Fruit fly (Drosophila melanogaster) whole organism, embryonic: ENCODE results near the gene CG44004.
A peak's percentile ranks its signal among the peaks of the same experiment; 100 is the strongest.

Experiments
- Abd-B ChIP-seq: fragments of 200-800 bp; sonication (Bioruptor generic); optimal IDR thresholded peaks from 2 replicates; lab custom pipeline; 2018; ENCODE audit warnings: missing biosample characterization, mild to moderate bottlenecking, missing genetic modification characterization, moderate library complexity
- Antp ChIP-seq: fragments of 200-800 bp; sonication (Bioruptor generic); optimal IDR thresholded peaks from 3 replicates; lab custom pipeline; 2016; ENCODE audit warnings: missing biosample characterization, missing genetic modification characterization
- CG10654 ChIP-seq: fragments of 200-800 bp; sonication (Bioruptor generic); optimal IDR thresholded peaks from 2 replicates; lab custom pipeline; 2016; ENCODE audit warnings: missing biosample characterization, missing genetic modification characterization
- CG12219 ChIP-seq: fragments of 200-800 bp; sonication (Bioruptor generic); optimal IDR thresholded peaks from 3 replicates; lab custom pipeline; 2018; ENCODE audit warnings: missing biosample characterization, mild to moderate bottlenecking, missing genetic modification characterization
- CG14050 ChIP-seq: fragments of 200-800 bp; sonication (Bioruptor generic); IDR thresholded peaks from 3 replicates; pipeline ENCODE4 v1.3.6; 2022; ENCODE audit warnings: missing biosample characterization, missing genetic modification characterization
- CG14710 ChIP-seq: fragments of 200-800 bp; sonication (Bioruptor generic); optimal IDR thresholded peaks from 3 replicates; lab custom pipeline; 2019; ENCODE audit warnings: missing biosample characterization, mild to moderate bottlenecking, missing genetic modification characterization, moderate library complexity
- CG14965 ChIP-seq: fragments of 200-800 bp; sonication (Bioruptor generic); optimal IDR thresholded peaks from 2 replicates; lab custom pipeline; 2016; ENCODE audit warnings: missing biosample characterization, missing genetic modification characterization, borderline replicate concordance
- CG16813 ChIP-seq: fragments of 200-800 bp; sonication (Bioruptor generic); IDR thresholded peaks from 3 replicates; pipeline ENCODE4 v1.3.6; 2022; ENCODE audit warnings: missing biosample characterization, missing genetic modification characterization; ENCODE audit not compliant: partially characterized antibody
- CG18764 ChIP-seq: fragments of 200-800 bp; sonication (Bioruptor generic); optimal IDR thresholded peaks from 3 replicates; lab custom pipeline; 2016; ENCODE audit warnings: missing biosample characterization, missing genetic modification characterization
- CG2199 ChIP-seq: fragments of 200-800 bp; sonication (Bioruptor generic); IDR thresholded peaks from 3 replicates; pipeline ENCODE4 v1.3.6; 2022; ENCODE audit warnings: missing biosample characterization, missing genetic modification characterization
- CG33213 ChIP-seq: fragments of 200-800 bp; sonication (Bioruptor generic); optimal IDR thresholded peaks from 3 replicates; lab custom pipeline; 2016; ENCODE audit warnings: missing biosample characterization, missing genetic modification characterization
- CG34224 ChIP-seq: fragments of 200-800 bp; sonication (Bioruptor generic); IDR thresholded peaks from 3 replicates; pipeline ENCODE4 v1.3.6; 2022; ENCODE audit warnings: missing biosample characterization, missing genetic modification characterization; ENCODE audit not compliant: partially characterized antibody
- CG42726 ChIP-seq: fragments of 200-800 bp; sonication (Bioruptor generic); IDR thresholded peaks from 2 replicates; pipeline ENCODE4 v1.3.6; 2022; ENCODE audit warnings: missing biosample characterization, missing genetic modification characterization; ENCODE audit not compliant: partially characterized antibody
- CG4282 ChIP-seq: fragments of 200-800 bp; sonication (Bioruptor generic); optimal IDR thresholded peaks from 2 replicates; lab custom pipeline; 2016; ENCODE audit warnings: missing biosample characterization, missing genetic modification characterization
- CG7372 ChIP-seq: fragments of 200-800 bp; sonication (Bioruptor generic); IDR thresholded peaks from 2 replicates; pipeline ENCODE4 v1.3.6; 2022; ENCODE audit warnings: missing biosample characterization, missing genetic modification characterization
- CG7745 ChIP-seq: fragments of 200-800 bp; sonication (Bioruptor generic); optimal IDR thresholded peaks from 2 replicates; lab custom pipeline; 2018; ENCODE audit warnings: missing biosample characterization, mild to moderate bottlenecking, missing genetic modification characterization, moderate library complexity
- CG9215 ChIP-seq: fragments of 200-800 bp; sonication (Bioruptor generic); IDR thresholded peaks from 2 replicates; pipeline ENCODE4 v1.3.6; 2022; ENCODE audit warnings: missing biosample characterization, missing genetic modification characterization
- Dek ChIP-seq: fragments of 200-800 bp; sonication (Bioruptor generic); optimal IDR thresholded peaks from 3 replicates; lab custom pipeline; 2019; ENCODE audit warnings: missing biosample characterization, mild to moderate bottlenecking, missing genetic modification characterization, moderate library complexity
- Dip2 ChIP-seq: fragments of 200-800 bp; sonication (Bioruptor generic); IDR thresholded peaks from 2 replicates; pipeline ENCODE4 v1.3.6; 2022; ENCODE audit warnings: missing biosample characterization, missing genetic modification characterization
- E2f1 ChIP-seq: fragments of 200-800 bp; sonication (Bioruptor generic); IDR thresholded peaks from 2 replicates; pipeline ENCODE4 v1.3.6; 2022; ENCODE audit warnings: missing biosample characterization, missing genetic modification characterization
- Fer2 ChIP-seq: fragments of 200-800 bp; sonication (Bioruptor generic); optimal IDR thresholded peaks from 2 replicates; lab custom pipeline; 2018; ENCODE audit warnings: missing biosample characterization, mild to moderate bottlenecking, missing genetic modification characterization, moderate library complexity
- Fer3 ChIP-seq: fragments of 200-800 bp; sonication (Bioruptor generic); optimal IDR thresholded peaks from 2 replicates; lab custom pipeline; 2018; ENCODE audit warnings: missing biosample characterization, mild to moderate bottlenecking, missing genetic modification characterization, moderate library complexity
- Gsc ChIP-seq: fragments of 200-800 bp; sonication (Bioruptor generic); IDR thresholded peaks from 2 replicates; pipeline ENCODE4 v1.3.6; 2022; ENCODE audit warnings: missing biosample characterization, missing genetic modification characterization
- Hmx ChIP-seq: fragments of 200-800 bp; sonication (Bioruptor generic); optimal IDR thresholded peaks from 2 replicates; lab custom pipeline; 2016; ENCODE audit warnings: missing biosample characterization, missing genetic modification characterization
- Lpt ChIP-seq: fragments of >200 bp; optimal IDR thresholded peaks from 2 replicates; lab custom pipeline; 2018; ENCODE audit warnings: missing biosample characterization, missing genetic modification characterization
- Myb ChIP-seq: fragments of 200-800 bp; sonication (Bioruptor generic); optimal IDR thresholded peaks from 2 replicates; lab custom pipeline; 2016; ENCODE audit warnings: missing biosample characterization, missing genetic modification characterization
- NC2β ChIP-seq: fragments of 200-800 bp; sonication (Bioruptor generic); optimal IDR thresholded peaks from 2 replicates; lab custom pipeline; 2016; ENCODE audit warnings: missing biosample characterization, missing genetic modification characterization
- NfI ChIP-seq: fragments of 200-800 bp; sonication (Bioruptor generic); optimal IDR thresholded peaks from 3 replicates; lab custom pipeline; 2018; ENCODE audit warnings: missing biosample characterization, mild to moderate bottlenecking, missing genetic modification characterization, moderate library complexity
- Oli ChIP-seq: fragments of 200-800 bp; sonication (Bioruptor generic); optimal IDR thresholded peaks from 2 replicates; lab custom pipeline; 2018; ENCODE audit warnings: missing biosample characterization, mild to moderate bottlenecking, missing genetic modification characterization, moderate library complexity
- Ravus ChIP-seq: fragments of 200-800 bp; sonication (Bioruptor generic); IDR thresholded peaks from 2 replicates; pipeline ENCODE4 v1.3.6; 2022; ENCODE audit warnings: missing biosample characterization, missing genetic modification characterization
- Scr ChIP-seq: fragments of 200-800 bp; sonication (Bioruptor generic); IDR thresholded peaks from 2 replicates; pipeline ENCODE4 v1.3.6; 2022; ENCODE audit warnings: missing biosample characterization, missing genetic modification characterization; ENCODE audit not compliant: partially characterized antibody
- Side ChIP-seq: fragments of 200-800 bp; sonication (Bioruptor generic); optimal IDR thresholded peaks from 2 replicates; lab custom pipeline; 2016; ENCODE audit warnings: missing biosample characterization, missing genetic modification characterization
- Sin3A ChIP-seq: fragments of >200 bp; optimal IDR thresholded peaks from 2 replicates; lab custom pipeline; 2018
- Taf1 ChIP-seq: fragments of 200-800 bp; sonication (Bioruptor generic); IDR thresholded peaks from 2 replicates; pipeline ENCODE4 v1.3.6; 2022; ENCODE audit warnings: missing biosample characterization, missing genetic modification characterization
- YL-1 ChIP-seq: fragments of 200-800 bp; sonication (Bioruptor generic); optimal IDR thresholded peaks from 3 replicates; lab custom pipeline; 2017; ENCODE audit warnings: missing biosample characterization, mild to moderate bottlenecking, missing genetic modification characterization
- ci ChIP-seq: fragments of 200-800 bp; sonication (Bioruptor generic); IDR thresholded peaks from 3 replicates; pipeline ENCODE4 v1.3.6; 2022; ENCODE audit warnings: missing biosample characterization, missing genetic modification characterization
- crp ChIP-seq, 2 experiments: fragments of 200-800 bp; sonication (Bioruptor generic); optimal IDR thresholded peaks; 2 replicates in 1 of 2; 3 replicates in 1 of 2; lab custom pipeline; 2017; ENCODE audit warnings: missing biosample characterization in 2 of 2, missing genetic modification characterization in 2 of 2, mild to moderate bottlenecking in 1 of 2, moderate library complexity in 1 of 2
- dmrt11E ChIP-seq: fragments of 200-800 bp; sonication (Bioruptor generic); optimal IDR thresholded peaks from 3 replicates; lab custom pipeline; 2018; ENCODE audit warnings: missing biosample characterization, mild to moderate bottlenecking, missing genetic modification characterization, moderate library complexity
- ham ChIP-seq: fragments of 200-800 bp; sonication (Bioruptor generic); IDR thresholded peaks from 2 replicates; pipeline ENCODE4 v1.3.6; 2022; ENCODE audit warnings: missing biosample characterization, missing genetic modification characterization
- hb ChIP-seq: fragments of 200-800 bp; sonication (Bioruptor generic); IDR thresholded peaks from 3 replicates; pipeline ENCODE4 v1.3.6; 2022; ENCODE audit warnings: missing biosample characterization, missing genetic modification characterization; ENCODE audit not compliant: partially characterized antibody
- jing ChIP-seq: fragments of 200-800 bp; sonication (Bioruptor generic); optimal IDR thresholded peaks from 2 replicates; lab custom pipeline; 2018; ENCODE audit warnings: missing biosample characterization, mild to moderate bottlenecking, missing genetic modification characterization
- jumu ChIP-seq: fragments of 200-800 bp; sonication (Bioruptor generic); optimal IDR thresholded peaks from 3 replicates; lab custom pipeline; 2016; ENCODE audit warnings: missing biosample characterization, missing genetic modification characterization
- lab ChIP-seq: fragments of 200-800 bp; sonication (Bioruptor generic); optimal IDR thresholded peaks from 3 replicates; lab custom pipeline; 2017; ENCODE audit warnings: missing biosample characterization, missing genetic modification characterization, mild to moderate bottlenecking, moderate library complexity, missing genetic modification reagents
- lbe ChIP-seq: fragments of 200-800 bp; sonication (Bioruptor generic); optimal IDR thresholded peaks from 2 replicates; lab custom pipeline; 2016; ENCODE audit warnings: missing biosample characterization, mild to moderate bottlenecking, missing genetic modification characterization
- lilli ChIP-seq: fragments of 200-800 bp; sonication (Bioruptor generic); optimal IDR thresholded peaks from 3 replicates; lab custom pipeline; 2016; ENCODE audit warnings: missing biosample characterization, missing genetic modification characterization
- p53 ChIP-seq: fragments of 200-800 bp; sonication (Bioruptor generic); optimal IDR thresholded peaks from 2 replicates; lab custom pipeline; 2016; ENCODE audit warnings: missing biosample characterization, missing genetic modification characterization
- schlank ChIP-seq: fragments of 200-800 bp; sonication (Bioruptor generic); optimal IDR thresholded peaks from 2 replicates; lab custom pipeline; 2018; ENCODE audit warnings: missing biosample characterization, mild to moderate bottlenecking, missing genetic modification characterization
- scrt ChIP-seq: fragments of 200-800 bp; sonication (Bioruptor generic); optimal IDR thresholded peaks from 2 replicates; lab custom pipeline; 2018; ENCODE audit warnings: missing biosample characterization, mild to moderate bottlenecking, missing genetic modification characterization, moderate library complexity
- tup ChIP-seq: fragments of 200-800 bp; sonication (Bioruptor generic); optimal IDR thresholded peaks from 2 replicates; lab custom pipeline; 2016; ENCODE audit warnings: missing biosample characterization, mild to moderate bottlenecking, missing genetic modification characterization, moderate library complexity
- vfl ChIP-seq: fragments of 200-800 bp; sonication (Bioruptor generic); optimal IDR thresholded peaks from 2 replicates; lab custom pipeline; 2016; ENCODE audit warnings: missing biosample characterization, missing genetic modification characterization

Gene CG44004

DNA sequence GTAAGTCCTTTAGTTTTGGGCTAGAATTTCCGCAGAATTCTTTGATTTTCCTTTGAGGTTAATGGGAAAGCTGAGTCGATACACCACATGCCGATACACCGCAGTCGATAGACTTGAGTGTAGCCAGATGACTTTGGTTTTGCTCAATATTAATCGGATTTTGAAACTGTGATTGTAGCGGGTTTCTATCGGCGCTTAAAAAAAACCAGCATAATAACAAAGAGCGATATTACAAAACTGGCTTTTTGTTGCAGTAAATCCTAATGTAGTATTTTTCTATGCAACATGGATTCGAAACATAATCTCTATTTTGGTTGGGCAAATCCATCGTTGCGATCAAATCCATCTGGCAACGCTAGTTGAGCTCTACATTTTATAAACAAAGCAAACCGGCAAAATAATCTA, 35.8 kb upstream of the CG44004 start, which contains the start of the genes Polr3D and mus304 (continued):
- no peak for TF ChIP-seq CG18764 (GFP tag; lab: Kevin White, UChicago)
- peak; percentile 28; the same call in 1 of the 2 replicates for TF ChIP-seq CG7372 (GFP tag; lab: Robert Waterston, UW)
- no peak for TF ChIP-seq tup
- no peak for TF ChIP-seq CG10654 (GFP tag; lab: Kevin White, UChicago)
- TF ChIP-seq Sin3A, result peak; percentile 88
- TF ChIP-seq Hmx, result no peak
- peak; percentile 57; the same call in 1 of the 3 replicates for TF ChIP-seq CG16813 (GFP tag; lab: Robert Waterston, UW)
- TF ChIP-seq dmrt11E (tag; lab: Kevin White, UChicago), result no peak
- TF ChIP-seq YL-1 (GFP tag; lab: Kevin White, UChicago), result peak; percentile 58
- no peak for TF ChIP-seq CG4282
- no peak for TF ChIP-seq schlank (tag; lab: Kevin White, UChicago)
- no peak for TF ChIP-seq CG14965 (GFP tag; lab: Kevin White, UChicago)
- TF ChIP-seq ham, result no peak
- TF ChIP-seq NC2β (GFP tag; lab: Kevin White, UChicago), result peak; percentile 11
- no peak for TF ChIP-seq ci (GFP tag; lab: Robert Waterston, UW)
- TF ChIP-seq Fer2, result no peak
- TF ChIP-seq p53 (GFP tag; lab: Kevin White, UChicago), result peak; percentile 14
- no peak for TF ChIP-seq jing (GFP tag; lab: Kevin White, UChicago)
- TF ChIP-seq hb, result peak; percentile 77
- peak; percentile 53; the same call in 1 of the 3 replicates for TF ChIP-seq CG34224
- peak; percentile 0 for TF ChIP-seq NfI (GFP tag; lab: Kevin White, UChicago)
- TF ChIP-seq crp (GFP tag; optimal IDR thresholded peaks at IDR 0.05; lab: Kevin White, UChicago), result peak in 1 of 2 experiments; percentile 43
- TF ChIP-seq jumu, result peak; percentile 20
- TF ChIP-seq Abd-B (GFP tag; lab: Kevin White, UChicago), result no peak
- no peak for TF ChIP-seq Lpt (GFP tag; lab: Kevin White, UChicago)
- TF ChIP-seq CG2199, result no peak
- peak; percentile 59 for TF ChIP-seq CG14710 (tag; lab: Kevin White, UChicago)
- no peak for TF ChIP-seq Taf1 (GFP tag; lab: Robert Waterston, UW)
- peak; percentile 6 for TF ChIP-seq Side
- peak; percentile 21 for TF ChIP-seq Antp
- no peak for TF ChIP-seq Ravus (GFP tag; lab: Robert Waterston, UW)
- no peak for TF ChIP-seq Dek (tag; lab: Kevin White, UChicago)
- 0 out of 2 replicates have a peak, but pooled peaks have one; percentile 5 for TF ChIP-seq CG9215 (GFP tag; lab: Robert Waterston, UW)

DNA sequence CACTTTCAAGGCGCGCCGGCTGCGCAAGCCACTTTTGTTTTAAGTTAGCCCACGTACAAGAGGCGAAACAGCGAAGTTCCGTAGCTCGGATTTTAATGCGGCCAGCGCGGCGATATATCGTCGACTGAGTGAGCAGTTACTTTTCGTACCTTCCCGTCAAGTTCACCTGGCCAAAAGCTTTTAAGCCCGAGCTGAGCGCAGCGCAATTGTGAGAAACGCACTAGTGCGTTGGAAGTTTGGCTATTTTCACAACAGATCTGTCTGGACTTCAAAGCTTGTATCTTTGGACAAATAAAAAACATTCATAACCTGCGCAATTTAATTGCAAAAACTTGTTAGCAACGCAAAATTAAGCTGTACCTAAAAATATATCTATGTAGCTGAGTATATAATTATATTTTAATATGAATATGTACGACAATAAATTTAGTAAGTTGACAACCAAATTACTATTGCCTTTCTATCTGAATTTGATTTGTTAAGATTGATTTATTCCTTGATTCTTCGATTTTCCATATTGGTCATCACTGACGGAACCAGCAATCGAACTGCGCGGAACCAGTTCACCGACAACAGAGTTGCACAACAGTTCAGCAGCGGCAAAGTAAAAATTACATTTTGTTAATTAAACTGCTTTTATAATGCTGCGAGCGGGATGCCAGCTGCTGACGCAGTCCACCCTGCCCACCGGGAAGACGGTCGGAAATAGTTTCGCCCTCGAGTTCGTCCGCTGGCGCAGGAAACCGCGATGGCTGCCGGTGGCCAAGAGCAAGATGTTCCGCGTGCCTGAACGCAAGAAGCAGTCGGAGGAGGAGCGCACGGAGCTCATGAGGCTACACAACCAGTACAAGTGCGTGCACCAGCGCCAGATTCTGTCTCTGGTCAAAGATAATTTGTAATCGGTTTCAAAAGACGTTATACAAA, 32.6 kb upstream of the CG44004 start, which contains the start of the genes CG13698 and mRpS26:
TSS of gene CG13698 (minus strand) at position 129 of the 924 bp plus-strand sequence.
TSS of gene mRpS26 (plus strand) at position 559 of the 924 bp plus-strand sequence.
- peak; percentile 71 for TF ChIP-seq lilli (GFP tag; lab: Kevin White, UChicago)
- peak; percentile 66 for TF ChIP-seq Oli
- TF ChIP-seq Dek (tag; lab: Kevin White, UChicago), result peak; percentile 73
- TF ChIP-seq scrt, result peak; percentile 60
- 0 out of 2 replicates have a peak, but pooled peaks have one; percentile 9 for TF ChIP-seq E2f1 (GFP tag; lab: Robert Waterston, UW)
- TF ChIP-seq lbe (GFP tag; lab: Kevin White, UChicago), result peak; percentile 33
- peak; percentile 75 for TF ChIP-seq Fer3 (tag; lab: Kevin White, UChicago)
- TF ChIP-seq Scr, result no peak
- TF ChIP-seq vfl, result peak; percentile 37
- peak; percentile 76 for TF ChIP-seq lab
- TF ChIP-seq Myb (GFP tag; lab: Kevin White, UChicago), result peak; percentile 67
- peak; percentile 36 for TF ChIP-seq CG12219 (GFP tag; lab: Kevin White, UChicago)
- TF ChIP-seq CG42726 (GFP tag; lab: Robert Waterston, UW), result peak; percentile 48; the same call in 1 of the 2 replicates
- peak; percentile 50; the same call in 2 of the 3 replicates for TF ChIP-seq CG14050 (GFP tag; lab: Robert Waterston, UW)
- TF ChIP-seq CG33213 (GFP tag; lab: Kevin White, UChicago), result no peak
- no peak for TF ChIP-seq Dip2 (GFP tag; lab: Robert Waterston, UW)
- TF ChIP-seq Gsc (GFP tag; lab: Robert Waterston, UW), result no peak
- TF ChIP-seq CG7745, result no peak
